Fruit fly (Drosophila melanogaster) whole organism, wandering third instar larva: ENCODE data around the gene CG6959.
A peak's percentile ranks its signal among the peaks of the same experiment; 100 is the strongest.

Experiments
- Abd-B ChIP-seq: fragments of >200 bp; optimal IDR thresholded peaks from 2 replicates; lab custom pipeline; 2017; ENCODE audit warnings: missing biosample characterization, missing genetic modification characterization
- CG32264 ChIP-seq: fragments of 200-800 bp; sonication (Bioruptor generic); optimal IDR thresholded peaks from 2 replicates; lab custom pipeline; 2016; ENCODE audit warnings: missing biosample characterization, missing genetic modification characterization
- CrebA ChIP-seq: fragments of 200-800 bp; sonication (Bioruptor generic); optimal IDR thresholded peaks from 2 replicates; lab custom pipeline; 2016; ENCODE audit warnings: missing biosample characterization, mild to moderate bottlenecking, missing genetic modification characterization, borderline replicate concordance
- Dfd ChIP-seq: fragments of >200 bp; optimal IDR thresholded peaks from 2 replicates; lab custom pipeline; 2017; ENCODE audit warnings: missing biosample characterization, missing genetic modification characterization
- Dif ChIP-seq: fragments of 200-275, 200-300 bp; sonication (Bioruptor generic); optimal IDR thresholded peaks from 2 replicates; lab custom pipeline; 2018; ENCODE audit warnings: missing biosample characterization, missing genetic modification characterization; ENCODE audit not compliant: partially characterized antibody
- HLH106 ChIP-seq: fragments of 200-800 bp; optimal IDR thresholded peaks from 3 replicates; lab custom pipeline; 2019; ENCODE audit warnings: missing biosample characterization, mild to moderate bottlenecking, missing genetic modification characterization, moderate library complexity
- Hnf4 ChIP-seq: fragments of 200-800 bp; sonication (Bioruptor generic); optimal IDR thresholded peaks from 2 replicates; lab custom pipeline; 2016; ENCODE audit warnings: missing biosample characterization, mild to moderate bottlenecking, missing genetic modification characterization
- Hr78 ChIP-seq: fragments of >200 bp; optimal IDR thresholded peaks from 2 replicates; lab custom pipeline; 2017; ENCODE audit warnings: missing biosample characterization, missing genetic modification characterization
- Jra ChIP-seq: sonication (Bioruptor generic); optimal IDR thresholded peaks from 2 replicates; lab custom pipeline; 2016; ENCODE audit warnings: missing biosample characterization, missing genetic modification characterization
- Mio ChIP-seq: sonication (Bioruptor generic); optimal IDR thresholded peaks from 2 replicates; lab custom pipeline; 2016; ENCODE audit warnings: missing biosample characterization, missing genetic modification characterization
- N ChIP-seq: fragments of >200 bp; optimal IDR thresholded peaks from 2 replicates; lab custom pipeline; 2018; ENCODE audit warnings: missing biosample characterization, missing external identifiers, missing genetic modification characterization
- OdsH ChIP-seq: fragments of 200-800 bp; sonication (Bioruptor generic); optimal IDR thresholded peaks from 2 replicates; lab custom pipeline; 2016; ENCODE audit warnings: missing biosample characterization, mild to moderate bottlenecking, missing genetic modification characterization
- Rel ChIP-seq, 2 experiments: fragments of 200-800 bp; sonication (Bioruptor generic) in 1 of 2; optimal IDR thresholded peaks; 2 replicates in 1 of 2; 3 replicates in 1 of 2; lab custom pipeline; 2016 to 2019; ENCODE audit warnings: mild to moderate bottlenecking in 2 of 2, missing biosample characterization in 2 of 2, missing genetic modification characterization in 2 of 2, moderate library complexity in 1 of 2
- Sp1 ChIP-seq: fragments of 200-800 bp; sonication (Bioruptor generic); optimal IDR thresholded peaks from 3 replicates; lab custom pipeline; 2019; ENCODE audit warnings: missing biosample characterization, mild to moderate bottlenecking, missing genetic modification characterization, moderate library complexity
- Vsx2 ChIP-seq: fragments of 200-300, 225-300 bp; sonication (Bioruptor generic); optimal IDR thresholded peaks from 2 replicates; lab custom pipeline; 2018; ENCODE audit warnings: missing biosample characterization, missing genetic modification characterization; ENCODE audit not compliant: partially characterized antibody
- br ChIP-seq: fragments of 200-800 bp; sonication (Bioruptor generic); optimal IDR thresholded peaks from 2 replicates; lab custom pipeline; 2016; ENCODE audit warnings: missing biosample characterization, missing genetic modification characterization
- dmrt93B ChIP-seq: fragments of 200-800 bp; sonication (Bioruptor generic); optimal IDR thresholded peaks from 2 replicates; lab custom pipeline; 2018; ENCODE audit warnings: missing biosample characterization, mild to moderate bottlenecking, missing genetic modification characterization
- dsf ChIP-seq: sonication (Bioruptor generic); optimal IDR thresholded peaks from 2 replicates; lab custom pipeline; 2016; ENCODE audit warnings: missing biosample characterization, missing genetic modification characterization, borderline replicate concordance
- ey ChIP-seq: fragments of 200-800 bp; sonication (Bioruptor generic); optimal IDR thresholded peaks from 2 replicates; lab custom pipeline; 2016; ENCODE audit warnings: missing biosample characterization, missing genetic modification characterization
- foxo ChIP-seq, 2 experiments: fragments of 200-800 bp; sonication (Bioruptor generic); optimal IDR thresholded peaks; 2 replicates in 1 of 2; 3 replicates in 1 of 2; lab custom pipeline; 2016 to 2017; ENCODE audit warnings: missing biosample characterization in 2 of 2, missing genetic modification characterization in 2 of 2
- fru ChIP-seq: fragments of 200-800 bp; sonication (Bioruptor generic); optimal IDR thresholded peaks from 3 replicates; lab custom pipeline; 2016; ENCODE audit warnings: missing biosample characterization, mild to moderate bottlenecking, missing genetic modification characterization
- h ChIP-seq: fragments of 200-800 bp; sonication (Bioruptor generic); optimal IDR thresholded peaks from 3 replicates; lab custom pipeline; 2016; ENCODE audit warnings: missing biosample characterization, mild to moderate bottlenecking, missing genetic modification characterization
- jim ChIP-seq: fragments of 175-275, 200-325 bp; sonication (Bioruptor generic); optimal IDR thresholded peaks from 2 replicates; lab custom pipeline; 2016; ENCODE audit warnings: missing biosample characterization, mild to moderate bottlenecking, missing genetic modification characterization
- lola ChIP-seq: fragments of >200 bp; optimal IDR thresholded peaks from 2 replicates; lab custom pipeline; 2017; ENCODE audit warnings: missing biosample characterization, missing genetic modification characterization
- pan ChIP-seq: fragments of >200 bp; optimal IDR thresholded peaks from 2 replicates; lab custom pipeline; 2017
- psq ChIP-seq: fragments of 200-800 bp; sonication (Bioruptor generic); optimal IDR thresholded peaks from 3 replicates; lab custom pipeline; 2017; ENCODE audit warnings: missing biosample characterization, mild to moderate bottlenecking, missing genetic modification characterization, moderate library complexity
- rgr ChIP-seq: fragments of 200-800 bp; sonication (Bioruptor generic); optimal IDR thresholded peaks from 3 replicates; lab custom pipeline; 2016; ENCODE audit warnings: missing biosample characterization, mild to moderate bottlenecking, missing genetic modification characterization
- sage ChIP-seq: fragments of 200-800 bp; sonication (Bioruptor generic); optimal IDR thresholded peaks from 2 replicates; lab custom pipeline; 2016; ENCODE audit warnings: missing biosample characterization, mild to moderate bottlenecking, missing genetic modification characterization
- sv ChIP-seq: fragments of 200-800 bp; sonication (Bioruptor generic); optimal IDR thresholded peaks from 3 replicates; lab custom pipeline; 2016; ENCODE audit warnings: missing biosample characterization, missing genetic modification characterization
- tai ChIP-seq: sonication (Bioruptor generic); optimal IDR thresholded peaks from 2 replicates; lab custom pipeline; 2016; ENCODE audit warnings: missing biosample characterization, missing genetic modification characterization
- usp ChIP-seq: fragments of >200 bp; optimal IDR thresholded peaks from 2 replicates; lab custom pipeline; 2017; ENCODE audit warnings: missing biosample characterization, missing genetic modification characterization
- woc ChIP-seq: sonication (Bioruptor generic); optimal IDR thresholded peaks from 2 replicates; lab custom pipeline; 2016; ENCODE audit warnings: missing biosample characterization, mild to moderate bottlenecking, missing genetic modification characterization

The CG6959 gene

DNA sequence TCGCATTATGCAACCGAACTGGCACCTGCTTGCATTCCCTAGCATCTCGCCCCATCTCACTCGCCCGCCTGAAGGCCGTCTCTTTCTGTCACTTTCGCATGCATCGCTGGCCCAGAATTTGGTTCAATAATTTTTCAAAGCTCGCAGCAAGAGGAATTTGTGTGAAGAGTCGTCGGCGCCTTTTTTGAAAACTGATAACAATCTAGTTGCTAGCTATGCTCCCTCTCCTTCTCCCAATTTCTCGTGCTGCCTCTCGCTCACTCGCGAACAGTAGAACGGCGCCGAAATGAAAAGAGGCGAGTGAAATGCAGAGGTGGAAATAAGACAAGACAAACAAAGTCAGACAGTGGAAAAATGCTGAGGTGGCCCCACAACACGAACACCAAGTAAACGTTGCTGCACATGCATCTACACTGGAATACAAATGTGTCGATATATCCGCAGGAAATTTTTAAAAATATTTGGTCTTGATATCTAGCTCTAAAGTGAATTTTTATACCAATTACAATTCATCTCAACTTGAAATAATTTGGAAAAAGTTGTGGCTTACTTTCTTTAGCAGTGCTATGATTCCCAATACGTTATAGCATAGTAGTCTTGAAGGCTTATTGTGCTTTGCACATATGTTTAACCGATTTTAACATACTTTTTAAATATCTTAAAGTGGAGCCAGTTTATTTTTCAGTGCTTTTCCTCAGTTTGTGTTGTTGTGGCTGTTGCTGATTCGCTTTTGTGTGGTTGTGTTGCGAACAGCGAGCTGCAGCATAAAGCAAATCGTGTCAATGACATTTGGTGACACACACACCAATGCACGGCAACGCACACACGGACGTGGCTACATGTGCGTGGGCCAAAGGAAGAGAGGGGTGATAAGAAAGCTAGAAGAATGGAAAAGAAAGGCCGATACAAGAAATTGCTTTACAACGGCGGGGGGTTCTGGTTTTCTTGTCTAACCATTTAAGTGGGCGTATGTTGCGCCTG, 18.1 kb downstream of the CG6959 start (continued):
- no peak for TF ChIP-seq sage (GFP tag; lab: Kevin White, UChicago)
- TF ChIP-seq foxo (GFP tag; optimal IDR thresholded peaks at IDR 0.05; lab: Kevin White, UChicago), result peak in 1 of 2 experiments; percentile 33
- TF ChIP-seq fru (GFP tag; lab: Kevin White, UChicago), result peak; percentile 37
- no peak for TF ChIP-seq usp (GFP tag; lab: Kevin White, UChicago)
- TF ChIP-seq pan (lab: Kevin White, UChicago), result no peak
- TF ChIP-seq Abd-B (GFP tag; lab: Kevin White, UChicago), result no peak
- no peak for TF ChIP-seq N (GFP tag; lab: Kevin White, UChicago)
- TF ChIP-seq h, result peak; percentile 51
- TF ChIP-seq Vsx2 (GFP tag; lab: Kevin White, UChicago), result no peak
- peak; percentile 33 for TF ChIP-seq psq (GFP tag; lab: Kevin White, UChicago)
- no peak for TF ChIP-seq lola (GFP tag; lab: Kevin White, UChicago)

DNA sequence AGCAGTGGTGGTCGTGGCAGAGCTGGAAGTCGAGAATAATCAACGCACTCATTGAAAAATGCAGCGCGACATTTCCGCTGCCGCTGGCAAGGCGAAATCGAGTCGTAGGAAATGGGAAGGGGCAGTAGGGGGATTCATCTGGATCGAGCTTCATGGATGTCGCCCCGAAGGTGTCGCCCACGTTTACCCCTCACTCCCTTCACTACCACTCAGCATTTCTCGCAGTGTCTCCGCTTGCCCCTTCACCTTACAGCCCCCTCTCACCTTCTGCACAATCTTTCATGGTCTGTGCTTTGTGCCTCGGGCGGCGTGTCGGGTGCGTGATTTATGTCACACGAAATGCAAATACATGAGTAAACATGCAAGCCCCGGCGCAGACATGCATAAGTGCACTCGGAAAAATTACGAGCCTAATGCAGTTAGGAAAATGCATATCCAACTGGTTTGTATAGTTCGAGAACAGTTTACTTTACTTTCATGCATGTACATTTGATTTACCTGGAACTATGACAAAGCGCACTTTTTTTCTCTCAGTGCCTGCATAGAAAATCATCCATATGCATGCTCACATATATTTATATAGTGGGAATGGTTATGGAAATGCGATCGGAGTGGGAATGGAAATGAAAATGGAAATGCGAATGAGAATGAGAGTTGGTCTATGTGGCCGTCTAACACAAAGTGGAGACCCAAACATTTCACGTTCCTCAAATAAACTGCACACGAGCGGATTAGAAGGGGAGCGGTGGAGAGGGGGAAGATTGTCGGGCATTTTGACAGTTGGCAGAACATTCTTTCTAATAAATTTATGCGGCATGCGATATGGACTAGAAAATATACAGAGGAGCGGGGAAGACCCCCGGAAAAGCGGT, 19.6 kb downstream of the CG6959 start:
- no peak for TF ChIP-seq CrebA (GFP tag; lab: Kevin White, UChicago)
- peak; percentile 46 for TF ChIP-seq HLH106
- TF ChIP-seq ey (GFP tag; lab: Kevin White, UChicago), result peak; percentile 67
- TF ChIP-seq Vsx2 (GFP tag; lab: Kevin White, UChicago), result no peak
- TF ChIP-seq tai (GFP tag; lab: Kevin White, UChicago), result peak; percentile 6
- no peak for TF ChIP-seq Abd-B (GFP tag; lab: Kevin White, UChicago)
- peak; percentile 49 for TF ChIP-seq rgr (GFP tag; lab: Kevin White, UChicago)
- peak; percentile 11 for TF ChIP-seq woc
- TF ChIP-seq h, result peak; percentile 71
- peak; percentile 43 for TF ChIP-seq Hnf4 (GFP tag; lab: Kevin White, UChicago)
- TF ChIP-seq Dif (GFP tag; lab: Kevin White, UChicago), result no peak
- peak; percentile 75 for TF ChIP-seq sv (GFP tag; lab: Kevin White, UChicago)
- TF ChIP-seq br (GFP tag; lab: Kevin White, UChicago), result peak; percentile 26
- peak; percentile 29 for TF ChIP-seq dmrt93B
- TF ChIP-seq jim (GFP tag; lab: Kevin White, UChicago), result no peak
- TF ChIP-seq dsf (GFP tag; lab: Kevin White, UChicago), result no peak
- TF ChIP-seq CG32264, result peak; percentile 0
- peak; percentile 68 for TF ChIP-seq fru (GFP tag; lab: Kevin White, UChicago)
- TF ChIP-seq Mio (GFP tag; lab: Kevin White, UChicago), result no peak
- TF ChIP-seq Hr78 (GFP tag; lab: Kevin White, UChicago), result no peak
- peak in 1 of 2 experiments; percentile 67 for TF ChIP-seq foxo (GFP tag; optimal IDR thresholded peaks at IDR 0.05; lab: Kevin White, UChicago)
- no peak for TF ChIP-seq N (GFP tag; lab: Kevin White, UChicago)
- TF ChIP-seq Dfd (GFP tag; lab: Kevin White, UChicago), result no peak
- TF ChIP-seq OdsH (GFP tag; lab: Kevin White, UChicago), result peak; percentile 36
- no peak for TF ChIP-seq sage (GFP tag; lab: Kevin White, UChicago)
- TF ChIP-seq psq (GFP tag; lab: Kevin White, UChicago), result peak; percentile 36
- peak; percentile 32 for TF ChIP-seq Sp1 (GFP tag; lab: Kevin White, UChicago)
- no peak for TF ChIP-seq Rel (GFP tag; optimal IDR thresholded peaks at IDR 0.05; lab: Kevin White, UChicago)
- no peak for TF ChIP-seq Rel (tag; optimal IDR thresholded peaks at IDR 0.05; lab: Kevin White, UChicago)

DNA sequence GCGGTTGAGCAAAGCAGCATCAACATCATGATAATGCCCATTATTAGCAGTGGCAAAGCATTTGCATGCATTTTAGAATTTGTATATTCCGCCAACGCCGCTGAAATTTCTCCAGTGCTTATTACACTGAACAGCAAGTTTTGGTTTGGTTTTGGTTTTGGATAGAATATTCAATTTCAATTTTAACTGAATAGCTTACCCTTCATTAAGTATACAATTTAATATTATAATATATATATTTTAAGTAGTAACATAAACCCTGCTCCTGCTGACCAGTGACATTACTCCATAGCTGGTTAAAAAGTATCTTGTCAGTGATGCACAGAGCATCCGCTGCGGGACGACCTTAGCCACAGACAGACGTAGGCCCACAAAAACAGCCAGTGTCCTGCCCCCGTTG, 21.9 kb downstream of the CG6959 start:
- TF ChIP-seq Jra (GFP tag; lab: Kevin White, UChicago), result no peak
- TF ChIP-seq Abd-B (GFP tag; lab: Kevin White, UChicago), result no peak
